Worm (Caenorhabditis elegans) whole organism, L1 larva: ENCODE results near the gene pho-5.
A peak's percentile ranks its signal among the peaks of the same experiment; 100 is the strongest.

Experiments
- C16A3.4 ChIP-seq: fragments of 150-350 bp; optimal IDR thresholded peaks from 2 replicates; lab custom pipeline; 2014; ENCODE audit warnings: missing biosample characterization, missing genetic modification characterization
- aly-2 ChIP-seq: fragments of 150-350 bp; optimal IDR thresholded peaks from 2 replicates; lab custom pipeline; 2014; ENCODE audit warnings: missing biosample characterization, missing genetic modification characterization
- blmp-1 ChIP-seq: fragments of 150-350 bp; optimal IDR thresholded peaks from 2 replicates; lab custom pipeline; 2014; ENCODE audit warnings: missing biosample characterization, missing genetic modification characterization
- ceh-63 ChIP-seq: fragments of 200-800 bp; sonication (Bioruptor generic); optimal IDR thresholded peaks from 2 replicates; lab custom pipeline; 2018; ENCODE audit warnings: mild to moderate bottlenecking, missing genetic modification characterization, missing compliant biosample characterization
- ceh-8 ChIP-seq: fragments of 200-800 bp; sonication (Bioruptor generic); optimal IDR thresholded peaks from 2 replicates; lab custom pipeline; 2018; ENCODE audit warnings: mild to moderate bottlenecking, missing genetic modification characterization, moderate library complexity, missing compliant biosample characterization
- ceh-90 ChIP-seq: sonication (generic microtip); optimal IDR thresholded peaks from 2 replicates; lab custom pipeline; 2016; ENCODE audit warnings: missing genetic modification characterization, missing compliant biosample characterization
- ces-1 ChIP-seq: fragments of 150-350 bp; optimal IDR thresholded peaks from 2 replicates; lab custom pipeline; 2014; ENCODE audit warnings: missing biosample characterization, missing genetic modification reagents, missing genetic modification characterization
- dpl-1 ChIP-seq, 3 experiments: fragments of 150-350 bp in 2 of 3; sonication (generic microtip) in 1 of 3; optimal IDR thresholded peaks; 2 replicates each; lab custom pipeline; 2014 to 2017; ENCODE audit warnings: missing biosample characterization in 3 of 3, missing genetic modification characterization in 3 of 3, missing genetic modification reagents in 3 of 3
- dsc-1 ChIP-seq: sonication (generic microtip); optimal IDR thresholded peaks from 2 replicates; lab custom pipeline; 2016; ENCODE audit warnings: mild to moderate bottlenecking, missing genetic modification characterization, missing compliant biosample characterization
- efl-1 ChIP-seq, 4 experiments: fragments of 150-350 bp; optimal IDR thresholded peaks in 3 of 4; peaks in 1 of 4; 1 replicate in 1 of 4; 2 replicates in 3 of 4; lab custom pipeline; 2014; ENCODE audit warnings: missing biosample characterization in 2 of 4, missing genetic modification characterization in 2 of 4, missing genetic modification reagents in 2 of 4
- egl-13 ChIP-seq: sonication (generic microtip); optimal IDR thresholded peaks from 2 replicates; lab custom pipeline; 2016; ENCODE audit warnings: missing genotype, missing genetic modification reagents, missing genetic modification characterization, missing compliant biosample characterization
- egl-27 ChIP-seq, 2 experiments: fragments of 150-350 bp in 1 of 2; sonication (generic microtip); optimal IDR thresholded peaks; 3 replicates each; lab custom pipeline; 2017 to 2018; ENCODE audit warnings: missing biosample characterization in 2 of 2, missing genetic modification characterization in 2 of 2, missing genetic modification reagents in 2 of 2
- elt-3 ChIP-seq, 6 experiments: fragments of 150-350 bp in 1 of 6; sonication (generic microtip); optimal IDR thresholded peaks; 2 replicates each; lab custom pipeline; 2017 to 2018; ENCODE audit warnings: missing biosample characterization in 6 of 6, missing genetic modification characterization in 6 of 6, inconsistent platforms in 1 of 6
- fkh-8 ChIP-seq: sonication (generic microtip); optimal IDR thresholded peaks from 2 replicates; lab custom pipeline; 2016; ENCODE audit warnings: mild to moderate bottlenecking, missing genetic modification characterization, missing compliant biosample characterization
- hpl-2 ChIP-seq: fragments of 150-350 bp; optimal IDR thresholded peaks from 2 replicates; lab custom pipeline; 2014; ENCODE audit warnings: missing biosample characterization, missing genetic modification reagents, missing genetic modification characterization
- lin-14 ChIP-seq: fragments of 200-800 bp; sonication (Bioruptor generic); optimal IDR thresholded peaks from 2 replicates; lab custom pipeline; 2018; ENCODE audit warnings: mild to moderate bottlenecking, missing genetic modification characterization, moderate library complexity, missing compliant biosample characterization
- lin-35 ChIP-seq, 2 experiments: fragments of 150-350 bp; optimal IDR thresholded peaks; 2 replicates each; lab custom pipeline; 2014; ENCODE audit warnings: missing biosample characterization in 2 of 2, missing genetic modification characterization in 2 of 2, missing genetic modification reagents in 2 of 2
- lin-39 ChIP-seq: fragments of 150-350 bp; optimal IDR thresholded peaks from 2 replicates; lab custom pipeline; 2014; ENCODE audit warnings: missing biosample characterization, missing genetic modification reagents, missing genetic modification characterization
- lsy-2 ChIP-seq, 2 experiments: fragments of 150-350 bp; optimal IDR thresholded peaks; 2 replicates each; lab custom pipeline; 2014; ENCODE audit warnings: missing biosample characterization in 2 of 2, missing genetic modification characterization in 2 of 2
- nhr-237 ChIP-seq: fragments of 150-350 bp; optimal IDR thresholded peaks from 2 replicates; lab custom pipeline; 2014; ENCODE audit warnings: missing biosample characterization, missing genetic modification characterization
- nhr-71 ChIP-seq: sonication (generic microtip); optimal IDR thresholded peaks from 2 replicates; lab custom pipeline; 2016; ENCODE audit warnings: mild to moderate bottlenecking, missing genetic modification characterization, moderate library complexity, missing compliant biosample characterization
- nhr-76 ChIP-seq: sonication (generic microtip); optimal IDR thresholded peaks from 2 replicates; lab custom pipeline; 2017; ENCODE audit warnings: missing biosample characterization, missing genetic modification characterization
- nhr-90 ChIP-seq: sonication (generic microtip); optimal IDR thresholded peaks from 2 replicates; lab custom pipeline; 2016; ENCODE audit warnings: mild to moderate bottlenecking, missing genetic modification characterization, missing compliant biosample characterization; ENCODE audit not compliant: poor library complexity
- pqm-1 ChIP-seq: sonication (generic microtip); optimal IDR thresholded peaks from 3 replicates; lab custom pipeline; 2017; ENCODE audit warnings: missing biosample characterization, missing genetic modification characterization
- snu-23 ChIP-seq: sonication (generic microtip); optimal IDR thresholded peaks from 2 replicates; lab custom pipeline; 2016; ENCODE audit warnings: missing genetic modification characterization, missing compliant biosample characterization
- sptf-1 ChIP-seq: fragments of 150-350 bp; optimal IDR thresholded peaks from 2 replicates; lab custom pipeline; 2014; ENCODE audit warnings: missing biosample characterization, missing genetic modification characterization
- sup-37 ChIP-seq: fragments of 200-800 bp; sonication (Bioruptor generic); optimal IDR thresholded peaks from 2 replicates; lab custom pipeline; 2018; ENCODE audit warnings: mild to moderate bottlenecking, missing genetic modification characterization, missing compliant biosample characterization
- xbp-1 ChIP-seq: sonication (generic microtip); optimal IDR thresholded peaks from 2 replicates; lab custom pipeline; 2016; ENCODE audit warnings: missing genetic modification characterization, missing compliant biosample characterization
- zag-1 ChIP-seq: fragments of 150-350 bp; optimal IDR thresholded peaks from 2 replicates; lab custom pipeline; 2014; ENCODE audit warnings: missing biosample characterization, missing genetic modification characterization
- zip-4 ChIP-seq: fragments of 200-800 bp; sonication (Bioruptor generic); optimal IDR thresholded peaks from 2 replicates; lab custom pipeline; 2018; ENCODE audit warnings: mild to moderate bottlenecking, missing genetic modification characterization, moderate library complexity, missing compliant biosample characterization
- ztf-4 ChIP-seq: fragments of 150-350 bp; optimal IDR thresholded peaks from 2 replicates; lab custom pipeline; 2014; ENCODE audit warnings: missing biosample characterization, missing genetic modification characterization

Gene pho-5

DNA sequence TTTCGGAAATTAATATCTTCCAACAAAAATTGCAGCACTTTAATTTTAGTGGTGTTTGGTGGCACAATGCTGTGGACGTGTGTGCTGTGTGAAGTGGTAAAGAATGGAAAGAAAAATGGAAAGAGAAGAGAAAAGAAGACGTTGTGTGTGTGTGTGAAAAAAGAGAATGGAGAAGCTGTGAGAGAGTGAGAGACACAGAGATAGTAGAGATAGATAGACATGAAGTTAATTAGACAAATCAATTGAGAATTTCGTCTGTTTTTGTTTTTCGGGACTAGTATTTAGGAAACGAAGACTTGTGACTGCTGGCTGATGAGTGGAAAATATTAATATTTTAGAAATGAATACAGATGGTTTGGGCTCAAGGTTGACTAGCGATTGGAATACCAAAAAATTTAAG is 5.5 kb upstream of the pho-5 start:
- TF ChIP-seq ceh-8 (no peak), nhr-71 (tag; lab: Kevin White, UChicago) (peak; percentile 16), blmp-1 (tag; lab: Kevin White, UChicago) (peak; percentile 17), lin-35 (GFP tag; optimal IDR thresholded peaks at IDR 0.05; lab: Kevin White, UChicago) (no peak), snu-23 (GFP tag; lab: Kevin White, UChicago) (peak; percentile 9), xbp-1 (tag; lab: Kevin White, UChicago) (no peak), lsy-2 (tag; optimal IDR thresholded peaks at IDR 0.05; lab: Kevin White, UChicago) (peak in 1 of 2 experiments; percentile 4), dsc-1 (peak; percentile 12), hpl-2 (GFP tag; lab: Kevin White, UChicago) (no peak), lin-14 (GFP tag; lab: Kevin White, UChicago) (peak; percentile 51), sup-37 (GFP tag; lab: Kevin White, UChicago) (no peak)

ce11 chrIII:7290462-7290861 is 4.8 kb upstream of the pho-5 start, which contains the start of gene algn-11:
TSS of gene algn-11 (minus strand) at chrIII:7290562.
- TF ChIP-seq lsy-2 (tag; optimal IDR thresholded peaks at IDR 0.05; lab: Kevin White, UChicago) (no peak), elt-3 (tag; optimal IDR thresholded peaks at IDR 0.05; lab: Kevin White, UChicago) (no peak), hpl-2 (GFP tag; lab: Kevin White, UChicago) (no peak), aly-2 (tag; lab: Kevin White, UChicago) (no peak), pqm-1 (tag; lab: Kevin White, UChicago) (no peak), nhr-237 (tag; lab: Kevin White, UChicago) (no peak), ceh-63 (GFP tag; lab: Kevin White, UChicago) (no peak), dpl-1 (GFP tag; optimal IDR thresholded peaks at IDR 0.05; lab: Kevin White, UChicago) (no peak), ces-1 (GFP tag; lab: Kevin White, UChicago) (no peak), nhr-90 (tag; lab: Kevin White, UChicago) (no peak), ceh-90 (tag; lab: Kevin White, UChicago) (no peak), zag-1 (tag; lab: Kevin White, UChicago) (no peak), egl-13 (tag; lab: Kevin White, UChicago) (no peak), sup-37 (GFP tag; lab: Kevin White, UChicago) (no peak)

ce11 chrIII:7287503-7287902 is 1.8 kb upstream of the pho-5 start, which contains the start of gene ykt-6:
TSS of gene ykt-6 (minus strand) at chrIII:7287603.
- TF ChIP-seq efl-1 (optimal IDR thresholded peaks at IDR 0.05; lab: Kevin White, UChicago), result no peak
- peak in 1 of 2 experiments; percentile 88 for TF ChIP-seq efl-1 (GFP tag; optimal IDR thresholded peaks at IDR 0.05 in 1 of 2; lab: Kevin White, UChicago)
- TF ChIP-seq nhr-237 (tag; lab: Kevin White, UChicago), result no peak
- TF ChIP-seq, all 84 proteins: peak for 1

- TF ChIP-seq xbp-1 (tag; lab: Kevin White, UChicago) (no peak), dsc-1 (no peak), lin-39 (no peak), dpl-1 (GFP tag; optimal IDR thresholded peaks at IDR 0.05; lab: Kevin White, UChicago) (peak in 1 of 3 experiments; percentile 26), aly-2 (tag; lab: Kevin White, UChicago) (no peak), nhr-71 (tag; lab: Kevin White, UChicago) (no peak), lin-14 (GFP tag; lab: Kevin White, UChicago) (no peak), ceh-90 (tag; lab: Kevin White, UChicago) (no peak), sptf-1 (tag; lab: Kevin White, UChicago) (no peak), ztf-4 (no peak), nhr-76 (no peak), efl-1 (optimal IDR thresholded peaks at IDR 0.05; lab: Kevin White, UChicago) (peak in 1 of 2 experiments; percentile 29), efl-1 (GFP tag; optimal IDR thresholded peaks at IDR 0.05 in 1 of 2; lab: Kevin White, UChicago) (no peak), blmp-1 (tag; lab: Kevin White, UChicago) (peak; percentile 5), zip-4 (GFP tag; lab: Kevin White, UChicago) (no peak), lin-35 (GFP tag; optimal IDR thresholded peaks at IDR 0.05; lab: Kevin White, UChicago) (peak in 1 of 2 experiments; percentile 46), sup-37 (GFP tag; lab: Kevin White, UChicago) (no peak), C16A3.4 (tag; lab: Kevin White, UChicago) (no peak), fkh-8 (tag; lab: Kevin White, UChicago) (no peak), ces-1 (GFP tag; lab: Kevin White, UChicago) (no peak), lsy-2 (tag; optimal IDR thresholded peaks at IDR 0.05; lab: Kevin White, UChicago) (peak in 1 of 2 experiments; percentile 77), egl-27 (tag; optimal IDR thresholded peaks at IDR 0.05; lab: Kevin White, UChicago) (no peak)
- TF ChIP-seq, all 84 proteins: peak for 5
Measured at ce11 chrIII:7281179-7281578, 4.5 kb downstream of the pho-5 start, which contains the start of gene B0361.3. TSS of gene B0361.3 (plus strand) at chrIII:7281462.
